Worm (Caenorhabditis elegans) whole organism, L1 larva: Measurements from ENCODE around the gene oig-3.
A peak's percentile ranks its signal among the peaks of the same experiment; 100 is the strongest.

Experiments used
- C16A3.4 ChIP-seq: fragments of 150-350 bp; optimal IDR thresholded peaks from 2 replicates; lab custom pipeline; 2014; ENCODE audit warnings: missing biosample characterization, missing genetic modification characterization
- C34B4.2 ChIP-seq: sonication (generic microtip); optimal IDR thresholded peaks from 2 replicates; lab custom pipeline; 2017; ENCODE audit warnings: mild to moderate bottlenecking, missing genetic modification characterization, missing compliant biosample characterization
- F16B12.6 ChIP-seq: fragments of 150-350 bp; optimal IDR thresholded peaks from 2 replicates; lab custom pipeline; 2014; ENCODE audit warnings: missing biosample characterization, missing genetic modification characterization
- aha-1 ChIP-seq: fragments of 150-350 bp; optimal IDR thresholded peaks from 2 replicates; lab custom pipeline; 2014; ENCODE audit warnings: missing biosample characterization, missing genetic modification characterization
- alr-1 ChIP-seq: fragments of 200-800 bp; sonication (Bioruptor generic); optimal IDR thresholded peaks from 2 replicates; lab custom pipeline; 2018; ENCODE audit warnings: borderline replicate concordance, mild to moderate bottlenecking, missing genetic modification characterization, missing compliant biosample characterization
- aly-2 ChIP-seq: fragments of 150-350 bp; optimal IDR thresholded peaks from 2 replicates; lab custom pipeline; 2014; ENCODE audit warnings: missing biosample characterization, missing genetic modification characterization
- blmp-1 ChIP-seq: fragments of 150-350 bp; optimal IDR thresholded peaks from 2 replicates; lab custom pipeline; 2014; ENCODE audit warnings: missing biosample characterization, missing genetic modification characterization
- ceh-63 ChIP-seq: fragments of 200-800 bp; sonication (Bioruptor generic); optimal IDR thresholded peaks from 2 replicates; lab custom pipeline; 2018; ENCODE audit warnings: mild to moderate bottlenecking, missing genetic modification characterization, missing compliant biosample characterization
- ceh-8 ChIP-seq: fragments of 200-800 bp; sonication (Bioruptor generic); optimal IDR thresholded peaks from 2 replicates; lab custom pipeline; 2018; ENCODE audit warnings: mild to moderate bottlenecking, missing genetic modification characterization, moderate library complexity, missing compliant biosample characterization
- ceh-82 ChIP-seq, 3 experiments: fragments of 150-350 bp in 1 of 3; sonication (generic microtip) in 2 of 3; optimal IDR thresholded peaks; 2 replicates each; lab custom pipeline; 2014 to 2017; ENCODE audit warnings: missing biosample characterization in 3 of 3, missing genetic modification characterization in 3 of 3
- egl-27 ChIP-seq, 2 experiments: fragments of 150-350 bp in 1 of 2; sonication (generic microtip); optimal IDR thresholded peaks; 3 replicates each; lab custom pipeline; 2017 to 2018; ENCODE audit warnings: missing biosample characterization in 2 of 2, missing genetic modification characterization in 2 of 2, missing genetic modification reagents in 2 of 2
- elt-2 ChIP-seq: sonication (generic microtip); optimal IDR thresholded peaks from 2 replicates; lab custom pipeline; 2016; ENCODE audit warnings: missing genetic modification characterization, mild to moderate bottlenecking, inconsistent platforms, missing compliant biosample characterization, missing genetic modification reagents
- elt-3 ChIP-seq, 6 experiments: fragments of 150-350 bp in 1 of 6; sonication (generic microtip); optimal IDR thresholded peaks; 2 replicates each; lab custom pipeline; 2017 to 2018; ENCODE audit warnings: missing biosample characterization in 6 of 6, missing genetic modification characterization in 6 of 6, inconsistent platforms in 1 of 6
- ets-5 ChIP-seq: fragments of 200-800 bp; sonication (Bioruptor generic); IDR thresholded peaks from 2 replicates; pipeline ENCODE4 v1.3.6; 2022; ENCODE audit warnings: missing genetic modification characterization, missing compliant biosample characterization
- fos-1 ChIP-seq: fragments of 150-350 bp; optimal IDR thresholded peaks from 2 replicates; lab custom pipeline; 2014; ENCODE audit warnings: missing biosample characterization, missing genetic modification characterization
- hlh-17 ChIP-seq: fragments of 200-800 bp; sonication (Bioruptor generic); optimal IDR thresholded peaks from 2 replicates; lab custom pipeline; 2018; ENCODE audit warnings: missing genetic modification characterization, mild to moderate bottlenecking, missing compliant biosample characterization, moderate library complexity, borderline replicate concordance
- hpl-2 ChIP-seq: fragments of 150-350 bp; optimal IDR thresholded peaks from 2 replicates; lab custom pipeline; 2014; ENCODE audit warnings: missing biosample characterization, missing genetic modification reagents, missing genetic modification characterization
- isw-1 ChIP-seq: fragments of 200-800 bp; sonication (Bioruptor generic); IDR thresholded peaks from 2 replicates; pipeline ENCODE4 v1.3.6; 2022; ENCODE audit warnings: missing genetic modification characterization, missing compliant biosample characterization
- lin-13 ChIP-seq: fragments of 150-350 bp; optimal IDR thresholded peaks from 2 replicates; lab custom pipeline; 2014; ENCODE audit warnings: missing biosample characterization, missing genetic modification reagents, missing genetic modification characterization
- lin-14 ChIP-seq: fragments of 200-800 bp; sonication (Bioruptor generic); optimal IDR thresholded peaks from 2 replicates; lab custom pipeline; 2018; ENCODE audit warnings: mild to moderate bottlenecking, missing genetic modification characterization, moderate library complexity, missing compliant biosample characterization
- lin-15B ChIP-seq: fragments of 150-350 bp; sonication (generic microtip); optimal IDR thresholded peaks from 3 replicates; lab custom pipeline; 2014; ENCODE audit warnings: missing biosample characterization, missing genetic modification characterization
- lin-35 ChIP-seq, 2 experiments: fragments of 150-350 bp; optimal IDR thresholded peaks; 2 replicates each; lab custom pipeline; 2014; ENCODE audit warnings: missing biosample characterization in 2 of 2, missing genetic modification characterization in 2 of 2, missing genetic modification reagents in 2 of 2
- lin-39 ChIP-seq: fragments of 150-350 bp; optimal IDR thresholded peaks from 2 replicates; lab custom pipeline; 2014; ENCODE audit warnings: missing biosample characterization, missing genetic modification reagents, missing genetic modification characterization
- lsy-2 ChIP-seq, 2 experiments: fragments of 150-350 bp; optimal IDR thresholded peaks; 2 replicates each; lab custom pipeline; 2014; ENCODE audit warnings: missing biosample characterization in 2 of 2, missing genetic modification characterization in 2 of 2
- mef-2 ChIP-seq: fragments of 150-350 bp; optimal IDR thresholded peaks from 2 replicates; lab custom pipeline; 2014; ENCODE audit warnings: missing biosample characterization, missing genetic modification characterization
- mep-1 ChIP-seq: fragments of 150-350 bp; optimal IDR thresholded peaks from 2 replicates; lab custom pipeline; 2014; ENCODE audit warnings: missing biosample characterization, missing genetic modification characterization
- nhr-11 ChIP-seq: fragments of 150-350 bp; optimal IDR thresholded peaks from 2 replicates; lab custom pipeline; 2014; ENCODE audit warnings: missing biosample characterization, missing genetic modification characterization
- nhr-12 ChIP-seq: sonication (generic microtip); optimal IDR thresholded peaks from 2 replicates; lab custom pipeline; 2017; ENCODE audit warnings: missing biosample characterization, missing genetic modification characterization
- nhr-20 ChIP-seq: sonication (generic microtip); optimal IDR thresholded peaks from 2 replicates; lab custom pipeline; 2016; ENCODE audit warnings: mild to moderate bottlenecking, missing genetic modification characterization, missing compliant biosample characterization
- nhr-47 ChIP-seq: sonication (generic microtip); optimal IDR thresholded peaks from 2 replicates; lab custom pipeline; 2016; ENCODE audit warnings: mild to moderate bottlenecking, missing genetic modification characterization, moderate library complexity, missing compliant biosample characterization
- nhr-90 ChIP-seq: sonication (generic microtip); optimal IDR thresholded peaks from 2 replicates; lab custom pipeline; 2016; ENCODE audit warnings: mild to moderate bottlenecking, missing genetic modification characterization, missing compliant biosample characterization; ENCODE audit not compliant: poor library complexity
- pag-3 ChIP-seq: sonication (generic microtip); optimal IDR thresholded peaks from 2 replicates; lab custom pipeline; 2017; ENCODE audit warnings: missing genetic modification characterization, mild to moderate bottlenecking, missing compliant biosample characterization, antibody characterized with exemption, borderline replicate concordance; ENCODE audit not compliant: insufficient read depth
- pqm-1 ChIP-seq: sonication (generic microtip); optimal IDR thresholded peaks from 3 replicates; lab custom pipeline; 2017; ENCODE audit warnings: missing biosample characterization, missing genetic modification characterization
- rnt-1 ChIP-seq: sonication (generic microtip); optimal IDR thresholded peaks from 2 replicates; lab custom pipeline; 2016; ENCODE audit warnings: mild to moderate bottlenecking, missing genetic modification characterization, moderate library complexity, missing compliant biosample characterization
- skn-1 ChIP-seq: fragments of 150-350 bp; optimal IDR thresholded peaks from 2 replicates; lab custom pipeline; 2014; ENCODE audit warnings: missing biosample characterization, missing genetic modification characterization
- sox-4 ChIP-seq: sonication (generic microtip); optimal IDR thresholded peaks from 2 replicates; lab custom pipeline; 2016; ENCODE audit warnings: missing genetic modification characterization, missing compliant biosample characterization
- sup-37 ChIP-seq: fragments of 200-800 bp; sonication (Bioruptor generic); optimal IDR thresholded peaks from 2 replicates; lab custom pipeline; 2018; ENCODE audit warnings: mild to moderate bottlenecking, missing genetic modification characterization, missing compliant biosample characterization
- tbx-2 ChIP-seq: sonication (generic microtip); optimal IDR thresholded peaks from 2 replicates; lab custom pipeline; 2016; ENCODE audit warnings: missing genetic modification characterization, missing compliant biosample characterization
- tlp-1 ChIP-seq: fragments of 150-350 bp; optimal IDR thresholded peaks from 2 replicates; lab custom pipeline; 2014; ENCODE audit warnings: missing biosample characterization, missing genetic modification characterization
- vab-15 ChIP-seq: sonication (generic microtip); optimal IDR thresholded peaks from 2 replicates; lab custom pipeline; 2017; ENCODE audit warnings: missing genotype, mild to moderate bottlenecking, missing genetic modification characterization, missing compliant biosample characterization
- zag-1 ChIP-seq: fragments of 150-350 bp; optimal IDR thresholded peaks from 2 replicates; lab custom pipeline; 2014; ENCODE audit warnings: missing biosample characterization, missing genetic modification characterization
- zip-4 ChIP-seq: fragments of 200-800 bp; sonication (Bioruptor generic); optimal IDR thresholded peaks from 2 replicates; lab custom pipeline; 2018; ENCODE audit warnings: mild to moderate bottlenecking, missing genetic modification characterization, moderate library complexity, missing compliant biosample characterization
- ztf-4 ChIP-seq: fragments of 150-350 bp; optimal IDR thresholded peaks from 2 replicates; lab custom pipeline; 2014; ENCODE audit warnings: missing biosample characterization, missing genetic modification characterization

The oig-3 gene

ce11 chrV:14734187-14734765 is 4.8 kb downstream of the oig-3 start, which contains the start of gene unc-61 (continued):
- TF ChIP-seq alr-1, result no peak
- peak; percentile 28 for TF ChIP-seq rnt-1
- no peak for TF ChIP-seq hpl-2
- TF ChIP-seq lin-13, result no peak
- no peak for TF ChIP-seq tlp-1
- peak; percentile 45 for TF ChIP-seq lin-15B (tag; lab: Kevin White, UChicago)
- peak; percentile 61 for TF ChIP-seq skn-1 (tag; lab: Kevin White, UChicago)
- TF ChIP-seq ceh-8, result no peak
- no peak for TF ChIP-seq zag-1 (tag; lab: Kevin White, UChicago)
- TF ChIP-seq tbx-2 (tag; lab: Kevin White, UChicago), result no peak
- TF ChIP-seq elt-3 (tag; optimal IDR thresholded peaks at IDR 0.05; lab: Kevin White, UChicago), result peak in 1 of 6 experiments; percentile 9
- no peak for TF ChIP-seq ceh-63 (GFP tag; lab: Kevin White, UChicago)
- TF ChIP-seq zip-4 (GFP tag; lab: Kevin White, UChicago), result no peak
- no peak for TF ChIP-seq pag-3 (tag; lab: Kevin White, UChicago)
- TF ChIP-seq C16A3.4 (tag; lab: Kevin White, UChicago), result peak; percentile 26
- no peak for TF ChIP-seq hlh-17 (GFP tag; lab: Kevin White, UChicago)
- TF ChIP-seq nhr-11 (tag; lab: Kevin White, UChicago), result no peak
- TF ChIP-seq nhr-47 (tag; lab: Kevin White, UChicago), result no peak
- TF ChIP-seq F16B12.6, result peak; percentile 35
- no peak for TF ChIP-seq fos-1
- TF ChIP-seq nhr-20 (tag; lab: Kevin White, UChicago), result peak; percentile 21
- TF ChIP-seq egl-27 (tag; optimal IDR thresholded peaks at IDR 0.05; lab: Kevin White, UChicago), result no peak
- no peak for TF ChIP-seq elt-2 (tag; lab: Kevin White, UChicago)
- TF ChIP-seq sox-4 (tag; lab: Kevin White, UChicago), result no peak
- no peak for TF ChIP-seq nhr-90
- peak; percentile 84 to 93 for TF ChIP-seq lin-35 (GFP tag; optimal IDR thresholded peaks at IDR 0.05; lab: Kevin White, UChicago)
- TF ChIP-seq lin-14 (GFP tag; lab: Kevin White, UChicago), result peak; percentile 46
- no peak for TF ChIP-seq sup-37
- no peak for TF ChIP-seq mef-2
- TF ChIP-seq ztf-4, result no peak
- no peak for TF ChIP-seq ets-5 (GFP tag; lab: Robert Waterston, UW)
- TF ChIP-seq vab-15 (tag; lab: Kevin White, UChicago), result no peak
- 0 out of 2 replicates have a peak, but pooled peaks have one; percentile 7 for TF ChIP-seq isw-1 (GFP tag; lab: Robert Waterston, UW)
- TF ChIP-seq nhr-12, result no peak
- peak in 1 of 2 experiments; percentile 63 for TF ChIP-seq lsy-2 (tag; optimal IDR thresholded peaks at IDR 0.05; lab: Kevin White, UChicago)
- peak in 1 of 3 experiments; percentile 49 for TF ChIP-seq ceh-82 (tag; optimal IDR thresholded peaks at IDR 0.05; lab: Kevin White, UChicago)
- no peak for TF ChIP-seq aly-2 (tag; lab: Kevin White, UChicago)
- TF ChIP-seq aha-1 (tag; lab: Kevin White, UChicago), result no peak
- no peak for TF ChIP-seq C34B4.2 (tag; lab: Kevin White, UChicago)
- peak; percentile 15 for TF ChIP-seq mep-1
- TF ChIP-seq, all 84 proteins: peak for 21

ce11 chrV:14736851-14737250 is 7.4 kb downstream of the oig-3 start, which contains the start of gene Y50E8A.5:
Y50E8A.5 (minus strand) TSS chrV:14736951.
- no peak for TF ChIP-seq vab-15 (tag; lab: Kevin White, UChicago)
- no peak for TF ChIP-seq hlh-17 (GFP tag; lab: Kevin White, UChicago)
- TF ChIP-seq egl-27 (tag; optimal IDR thresholded peaks at IDR 0.05; lab: Kevin White, UChicago), result no peak
- TF ChIP-seq lin-14 (GFP tag; lab: Kevin White, UChicago), result no peak
- no peak for TF ChIP-seq tlp-1
- no peak for TF ChIP-seq isw-1 (GFP tag; lab: Robert Waterston, UW)
- no peak for TF ChIP-seq pqm-1
- TF ChIP-seq blmp-1 (tag; lab: Kevin White, UChicago), result no peak
- TF ChIP-seq lin-39 (tag; lab: Kevin White, UChicago), result no peak
